Worm (Caenorhabditis elegans) whole organism, young adult: ENCODE data around the gene F13E9.5.

Source experiments
- C06A6.2 ChIP-seq: fragments of 200-800 bp; sonication (Bioruptor generic); conservative IDR thresholded peaks from 2 replicates; pipeline ENCODE4 v1.3.6; 2022; ENCODE audit warnings: missing genetic modification characterization, missing compliant biosample characterization
- D2030.7 ChIP-seq: fragments of 200-800 bp; sonication (Bioruptor generic); IDR thresholded peaks from 2 replicates; pipeline ENCODE4 v1.3.6; 2022; ENCODE audit warnings: missing genetic modification reagents, missing genetic modification characterization, missing compliant biosample characterization
- F10E7.11 ChIP-seq: sonication (generic microtip); optimal IDR thresholded peaks from 2 replicates; lab custom pipeline; 2017; ENCODE audit warnings: mild to moderate bottlenecking, missing genetic modification characterization, moderate library complexity, missing compliant biosample characterization
- F22D6.2 ChIP-seq: sonication (generic microtip); optimal IDR thresholded peaks from 2 replicates; lab custom pipeline; 2016; ENCODE audit warnings: mild to moderate bottlenecking, missing genetic modification characterization, missing compliant biosample characterization
- F37B4.10 ChIP-seq: fragments of 200-800 bp; sonication (Bioruptor generic); IDR thresholded peaks from 2 replicates; pipeline ENCODE4 v1.3.6; 2022; ENCODE audit warnings: missing genetic modification characterization, missing compliant biosample characterization
- F49E8.2 ChIP-seq: sonication (generic microtip); optimal IDR thresholded peaks from 3 replicates; lab custom pipeline; 2017; ENCODE audit warnings: missing genetic modification characterization, mild to moderate bottlenecking, missing compliant biosample characterization, antibody characterized with exemption, moderate library complexity; ENCODE audit not compliant: insufficient read depth
- F55B11.4 ChIP-seq: sonication (generic microtip); optimal IDR thresholded peaks from 2 replicates; lab custom pipeline; 2016; ENCODE audit warnings: missing compliant biosample characterization, missing genetic modification characterization, borderline replicate concordance; ENCODE audit not compliant: insufficient read depth
- T07F8.4 ChIP-seq: sonication (generic microtip); optimal IDR thresholded peaks from 2 replicates; lab custom pipeline; 2016; ENCODE audit warnings: mild to moderate bottlenecking, missing genetic modification characterization, moderate library complexity, missing compliant biosample characterization
- Y95B8A.8 ChIP-seq: fragments of 200-800 bp; sonication (Bioruptor generic); IDR thresholded peaks from 2 replicates; pipeline ENCODE4 v1.3.6; 2022; ENCODE audit warnings: missing genetic modification reagents, missing genetic modification characterization, missing compliant biosample characterization
- akir-1 ChIP-seq: fragments of 200-800 bp; sonication (Bioruptor generic); optimal IDR thresholded peaks from 2 replicates; lab custom pipeline; 2018; ENCODE audit warnings: mild to moderate bottlenecking, missing genetic modification characterization, moderate library complexity, missing compliant biosample characterization
- aptf-3 ChIP-seq: fragments of 200-800 bp; sonication (Bioruptor generic); IDR thresholded peaks from 2 replicates; pipeline ENCODE4 v1.3.6; 2022; ENCODE audit warnings: missing genetic modification characterization, missing compliant biosample characterization
- bed-2 ChIP-seq: fragments of 200-800 bp; sonication (Bioruptor generic); IDR thresholded peaks from 2 replicates; pipeline ENCODE4 v1.3.6; 2022; ENCODE audit warnings: missing genetic modification reagents, missing genetic modification characterization, missing compliant biosample characterization
- ccch-3 ChIP-seq: fragments of 200-800 bp; sonication (Bioruptor generic); optimal IDR thresholded peaks from 2 replicates; lab custom pipeline; 2018; ENCODE audit warnings: mild to moderate bottlenecking, missing genetic modification characterization, missing compliant biosample characterization
- cebp-1 ChIP-seq, 2 experiments: fragments of 200-800 bp in 1 of 2; sonication (Bioruptor generic) in 1 of 2; sonication (generic microtip) in 1 of 2; IDR thresholded peaks in 1 of 2; optimal IDR thresholded peaks in 1 of 2; 2 replicates each; pipeline versions ENCODE4 v1.3.6 to Lab custom; 2017 to 2022; ENCODE audit warnings: missing compliant biosample characterization in 2 of 2, missing genetic modification characterization in 2 of 2, mild to moderate bottlenecking in 1 of 2, missing genetic modification reagents in 1 of 2, moderate library complexity in 1 of 2
- cebp-2 ChIP-seq: fragments of 200-800 bp; sonication (Bioruptor generic); IDR thresholded peaks from 2 replicates; pipeline ENCODE4 v1.3.6; 2022; ENCODE audit warnings: missing genetic modification characterization, missing compliant biosample characterization
- chd-7 ChIP-seq: sonication (generic microtip); optimal IDR thresholded peaks from 2 replicates; lab custom pipeline; 2016; ENCODE audit warnings: mild to moderate bottlenecking, missing genetic modification characterization, moderate library complexity, missing compliant biosample characterization
- dox-1 ChIP-seq: fragments of 200-800 bp; sonication (Bioruptor generic); IDR thresholded peaks from 2 replicates; pipeline ENCODE4 v1.3.6; 2022; ENCODE audit warnings: missing genetic modification reagents, missing genetic modification characterization, missing compliant biosample characterization
- dpl-1 ChIP-seq: fragments of 150-350 bp; optimal IDR thresholded peaks from 2 replicates; lab custom pipeline; 2014; ENCODE audit warnings: missing biosample characterization, missing genetic modification reagents, missing genetic modification characterization
- efl-1 ChIP-seq: fragments of 150-350 bp; optimal IDR thresholded peaks from 2 replicates; lab custom pipeline; 2014; ENCODE audit warnings: missing biosample characterization, missing genetic modification reagents, missing genetic modification characterization
- egl-44 ChIP-seq: fragments of 200-800 bp; sonication (Bioruptor generic); IDR thresholded peaks from 2 replicates; pipeline ENCODE4 v1.3.6; 2022; ENCODE audit warnings: missing genetic modification reagents, missing genetic modification characterization, missing compliant biosample characterization
- ekl-4 ChIP-seq: fragments of 200-800 bp; sonication (Bioruptor generic); IDR thresholded peaks from 2 replicates; pipeline ENCODE4 v1.3.6; 2022; ENCODE audit warnings: missing genetic modification reagents, missing genetic modification characterization, missing compliant biosample characterization
- fkh-3 ChIP-seq: sonication (generic microtip); optimal IDR thresholded peaks from 2 replicates; lab custom pipeline; 2016; ENCODE audit warnings: mild to moderate bottlenecking, missing genetic modification characterization, missing compliant biosample characterization
- hmg-20 ChIP-seq: fragments of 200-800 bp; sonication (Bioruptor generic); IDR thresholded peaks from 2 replicates; pipeline ENCODE4 v1.3.6; 2022; ENCODE audit warnings: missing genetic modification reagents, missing genetic modification characterization, missing compliant biosample characterization
- lag-1 ChIP-seq: fragments of 200-800 bp; sonication (Bioruptor generic); IDR thresholded peaks from 2 replicates; pipeline ENCODE4 v1.3.6; 2022; ENCODE audit warnings: missing genetic modification reagents, missing genetic modification characterization, missing compliant biosample characterization
- lin-35 ChIP-seq, 3 experiments: fragments of 150-350 bp in 2 of 3; sonication (generic microtip) in 1 of 3; optimal IDR thresholded peaks; 2 replicates each; lab custom pipeline; 2014 to 2018; ENCODE audit warnings: missing biosample characterization in 3 of 3, missing genetic modification characterization in 3 of 3, missing genetic modification reagents in 3 of 3
- madf-8 ChIP-seq: fragments of 200-800 bp; sonication (Bioruptor generic); conservative IDR thresholded peaks from 2 replicates; pipeline ENCODE4 v1.3.6; 2022; ENCODE audit warnings: missing genetic modification reagents, missing genetic modification characterization, missing compliant biosample characterization
- mel-28 ChIP-seq: sonication (generic microtip); optimal IDR thresholded peaks from 2 replicates; lab custom pipeline; 2016; ENCODE audit warnings: borderline replicate concordance, mild to moderate bottlenecking, missing genetic modification characterization, missing compliant biosample characterization
- mxl-1 ChIP-seq: sonication (generic microtip); optimal IDR thresholded peaks from 2 replicates; lab custom pipeline; 2016; ENCODE audit warnings: missing genetic modification characterization, missing compliant biosample characterization
- nfyb-1 ChIP-seq: fragments of 200-800 bp; sonication (Bioruptor generic); IDR thresholded peaks from 2 replicates; pipeline ENCODE4 v1.3.6; 2022; ENCODE audit warnings: missing genetic modification reagents, missing genetic modification characterization, missing compliant biosample characterization
- nhr-27 ChIP-seq: fragments of 200-800 bp; sonication (Bioruptor generic); optimal IDR thresholded peaks from 2 replicates; lab custom pipeline; 2018; ENCODE audit warnings: mild to moderate bottlenecking, missing genetic modification characterization, moderate library complexity, missing compliant biosample characterization
- nhr-80 ChIP-seq: sonication (generic microtip); optimal IDR thresholded peaks from 2 replicates; lab custom pipeline; 2016; ENCODE audit warnings: missing genetic modification characterization, missing compliant biosample characterization
- snpc-1.3 ChIP-seq: sonication (generic microtip); optimal IDR thresholded peaks from 2 replicates; lab custom pipeline; 2017; ENCODE audit warnings: missing genetic modification characterization, mild to moderate bottlenecking, missing compliant biosample characterization, antibody characterized with exemption, moderate library complexity, missing genotype, missing genetic modification reagents; ENCODE audit not compliant: insufficient read depth
- snpc-3.4 ChIP-seq: sonication (generic microtip); optimal IDR thresholded peaks from 2 replicates; lab custom pipeline; 2017; ENCODE audit warnings: missing genetic modification characterization, mild to moderate bottlenecking, missing compliant biosample characterization, antibody characterized with exemption, moderate library complexity, missing genotype, missing genetic modification reagents
- tbp1 ChIP-seq: fragments of 200-800 bp; sonication (Bioruptor generic); optimal IDR thresholded peaks from 2 replicates; lab custom pipeline; 2018; ENCODE audit warnings: mild to moderate bottlenecking, missing genetic modification characterization, missing compliant biosample characterization
- tlf-1 ChIP-seq: fragments of 200-800 bp; sonication (Bioruptor generic); optimal IDR thresholded peaks from 2 replicates; lab custom pipeline; 2018; ENCODE audit warnings: mild to moderate bottlenecking, missing genetic modification characterization, missing compliant biosample characterization
- unc-130 ChIP-seq: sonication (generic microtip); optimal IDR thresholded peaks from 2 replicates; lab custom pipeline; 2016; ENCODE audit warnings: missing genetic modification reagents, missing genetic modification characterization, missing compliant biosample characterization
- unc-62 ChIP-seq: fragments of 150-350 bp; optimal IDR thresholded peaks from 2 replicates; lab custom pipeline; 2014; ENCODE audit warnings: missing biosample characterization, missing genetic modification reagents, missing genetic modification characterization
- ztf-18 ChIP-seq: sonication (generic microtip); optimal IDR thresholded peaks from 2 replicates; lab custom pipeline; 2016; ENCODE audit warnings: missing genotype, mild to moderate bottlenecking, missing genetic modification characterization, missing compliant biosample characterization
- ztf-6 ChIP-seq: fragments of 200-800 bp; sonication (Bioruptor generic); IDR thresholded peaks from 2 replicates; pipeline ENCODE4 v1.3.6; 2022; ENCODE audit warnings: missing genetic modification reagents, missing genetic modification characterization, missing compliant biosample characterization

F13E9.5 gene

DNA sequence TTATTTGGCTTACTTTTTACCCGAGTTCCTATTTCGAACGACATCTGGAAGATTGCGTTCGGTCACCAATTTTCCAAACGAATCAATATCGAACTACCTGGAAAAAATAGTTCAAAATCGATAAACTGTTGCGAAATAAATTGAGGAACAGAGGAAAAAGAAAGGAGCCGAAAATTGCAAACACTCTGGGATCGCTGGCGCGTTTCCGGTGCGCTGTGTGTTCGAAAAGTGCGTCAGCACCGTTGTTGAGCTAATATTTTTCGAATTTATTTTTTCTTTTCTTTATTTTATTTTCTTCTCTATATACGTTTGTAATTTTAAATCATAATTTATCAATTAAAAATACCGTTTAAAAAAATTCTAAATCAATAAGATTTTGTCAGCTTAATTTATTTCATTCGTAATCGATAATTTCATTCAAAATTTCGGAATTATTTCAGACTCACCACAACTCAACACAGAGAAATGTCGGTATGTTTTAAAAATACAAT lies 48.9 kb upstream of the F13E9.5 start, which contains the start of the genes dnc-1 and lsm-7 (continued):
- TF ChIP-seq hmg-20 (GFP tag; lab: Robert Waterston, UW) (no peak), efl-1 (no peak), Y95B8A.8 (GFP tag; lab: Robert Waterston, UW) (no peak), dpl-1 (GFP tag; lab: Kevin White, UChicago) (peak; percentile 56), fkh-3 (tag; lab: Kevin White, UChicago) (no peak), ztf-18 (peak; percentile 94), T07F8.4 (tag; lab: Kevin White, UChicago) (no peak), mel-28 (tag; lab: Kevin White, UChicago) (no peak), snpc-3.4 (tag; lab: Kevin White, UChicago) (no peak), unc-62 (GFP tag; lab: Kevin White, UChicago) (no peak), mxl-1 (tag; lab: Kevin White, UChicago) (no peak), F10E7.11 (tag; lab: Kevin White, UChicago) (no peak), F22D6.2 (tag; lab: Kevin White, UChicago) (no peak), nhr-80 (tag; lab: Kevin White, UChicago) (peak; percentile 67), lag-1 (GFP tag; lab: Robert Waterston, UW) (no peak), D2030.7 (GFP tag; lab: Robert Waterston, UW) (no peak), ztf-6 (no peak), chd-7 (tag; lab: Kevin White, UChicago) (no peak), snpc-1.3 (peak; percentile 23), unc-130 (no peak), aptf-3 (GFP tag; lab: Robert Waterston, UW) (no peak), nhr-27 (no peak), C06A6.2 (GFP tag; lab: Robert Waterston, UW) (peak; percentile 24; the same call in 1 of the 2 replicates), egl-44 (GFP tag; lab: Robert Waterston, UW) (0 out of 2 replicates have a peak, but pooled peaks have one; percentile 31), F55B11.4 (no peak), bed-2 (no peak), F49E8.2 (tag; lab: Kevin White, UChicago) (no peak)

DNA sequence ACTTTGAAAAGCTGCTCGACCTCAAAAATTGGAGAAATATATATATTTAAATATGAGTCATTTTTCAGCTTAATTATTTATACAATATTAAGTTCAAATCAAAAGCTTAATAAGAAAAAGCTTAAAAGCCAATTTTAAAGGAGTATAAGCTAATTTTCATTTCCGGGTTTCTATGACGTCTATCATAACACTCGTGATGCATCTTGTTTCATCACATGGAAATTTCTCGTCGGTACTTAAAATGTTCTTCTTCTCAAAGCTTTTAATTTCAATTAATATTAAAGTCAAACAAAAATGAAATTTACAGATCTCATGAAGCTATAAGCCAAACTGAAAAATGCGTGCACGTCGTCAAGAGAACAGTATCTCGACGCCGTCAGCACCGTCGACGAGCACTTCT lies 35.6 kb upstream of the F13E9.5 start, which contains the start of gene rbr-2:
TSS of gene rbr-2 (plus strand) at position 301 of the 400 bp plus-strand sequence.
- TF ChIP-seq ccch-3 (GFP tag; lab: Kevin White, UChicago) (no peak), lag-1 (GFP tag; lab: Robert Waterston, UW) (no peak), tlf-1 (GFP tag; lab: Kevin White, UChicago) (no peak), akir-1 (no peak), unc-62 (GFP tag; lab: Kevin White, UChicago) (no peak), tbp1 (no peak), ztf-6 (no peak), cebp-2 (GFP tag; lab: Robert Waterston, UW) (no peak), nhr-80 (tag; lab: Kevin White, UChicago) (no peak), nfyb-1 (no peak), dox-1 (GFP tag; lab: Robert Waterston, UW) (no peak), cebp-1 (GFP tag; IDR thresholded peaks at IDR 0.05; lab: Robert Waterston, UW) (no peak), cebp-1 (tag; optimal IDR thresholded peaks at IDR 0.05; lab: Kevin White, UChicago) (no peak), madf-8 (no peak), ekl-4 (no peak), lin-35 (GFP tag; optimal IDR thresholded peaks at IDR 0.05; lab: Kevin White, UChicago) (no peak), F37B4.10 (GFP tag; lab: Robert Waterston, UW) (no peak)
- TF ChIP-seq, all 124 proteins: peak for 0
